Worm (Caenorhabditis elegans) whole organism, dauer: Measurements from ENCODE around the gene E02C12.19.
"Not testable (repeated sequence)": the region's sequence is repeated elsewhere in the genome, so short reads cannot be mapped to it uniquely, and the experiment has no call there.

ENCODE experiments used
- unc-62 ChIP-seq: sonication (generic microtip); optimal IDR thresholded peaks from 2 replicates; lab custom pipeline; 2017; ENCODE audit warnings: missing biosample characterization, missing genetic modification reagents, missing genetic modification characterization

E02C12.19 gene

DNA sequence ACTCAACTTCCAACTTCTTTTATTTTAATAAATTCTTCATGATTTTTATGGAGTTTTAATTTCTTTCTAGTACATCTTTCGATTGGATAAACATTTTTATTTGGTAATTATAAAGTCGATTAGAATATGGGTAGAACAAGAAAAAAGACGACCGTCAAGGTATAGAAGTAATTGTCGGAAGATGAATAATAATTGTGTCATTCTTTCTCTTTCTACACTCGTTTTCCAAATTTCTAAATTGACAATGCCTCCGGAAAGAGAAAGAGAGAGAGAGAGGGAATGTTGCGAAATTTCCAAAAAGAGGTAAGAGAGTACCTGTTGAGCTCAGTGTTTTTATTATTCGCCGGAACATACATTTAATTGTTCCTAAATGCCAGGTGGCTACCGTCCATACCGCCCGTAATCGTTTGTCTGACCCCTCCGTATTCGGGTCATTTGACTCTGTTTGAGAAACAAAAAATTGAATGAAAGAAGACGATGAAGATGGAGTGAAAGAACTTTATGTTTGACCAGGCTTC, 5.6 kb upstream of the E02C12.19 start, which contains the start of gene E02C12.12:
Gene E02C12.12, minus strand, starts transcription at position 468 of the 518 bp plus-strand sequence.
- no peak for TF ChIP-seq unc-62 (GFP tag; lab: Kevin White, UChicago)

ce11 chrV:9379808-9380207, 3.5 kb upstream of the E02C12.19 start, which contains the start of gene E02C12.11:
TSS of gene E02C12.11 (minus strand) at chrV:9379908.
- TF ChIP-seq unc-62 (GFP tag; lab: Kevin White, UChicago) = not testable (repeated sequence)

DNA sequence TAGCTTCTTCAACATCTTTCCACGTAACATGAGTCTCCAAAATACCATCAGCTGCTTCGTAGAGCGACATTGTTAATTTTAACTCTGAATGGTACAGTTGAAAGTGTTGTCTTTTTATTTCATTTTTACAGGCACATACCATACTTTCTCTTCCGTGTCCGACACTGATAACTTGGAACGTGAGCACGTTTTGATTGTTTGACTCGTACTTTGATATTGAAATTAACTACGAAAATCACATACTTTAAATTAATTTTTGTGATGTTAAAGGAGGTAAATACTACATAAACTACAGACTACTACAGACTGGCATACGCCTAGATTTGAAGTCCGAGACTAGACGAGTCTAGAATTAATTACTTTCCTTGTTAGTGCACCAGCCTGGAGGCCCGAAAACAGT, 2.0 kb upstream of the E02C12.19 start, which contains the start of gene E02C12.10:
Gene E02C12.10, minus strand, starts transcription at position 75 of the 400 bp plus-strand sequence.
- TF ChIP-seq unc-62 (GFP tag; lab: Kevin White, UChicago) = no peak

DNA sequence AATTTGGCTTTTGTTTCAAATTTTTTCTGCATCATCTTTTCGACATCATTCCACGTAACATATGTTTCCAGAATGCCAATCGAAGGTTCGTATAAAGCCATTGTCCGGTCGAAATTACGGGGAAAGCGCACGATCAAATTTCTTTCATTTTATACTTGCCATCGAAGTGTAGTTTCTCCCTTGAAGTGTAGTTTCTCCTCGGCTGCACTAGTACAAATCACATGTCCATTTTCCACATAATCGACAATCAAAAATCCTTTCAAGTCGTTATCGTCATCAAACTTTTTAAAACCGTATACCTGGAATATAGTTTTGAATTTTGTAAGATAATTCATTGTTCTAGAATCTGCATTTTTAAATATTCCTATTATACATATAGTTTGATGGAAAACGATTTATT, 939 bp downstream of the E02C12.19 start, which contains the start of gene E02C12.9:
Gene E02C12.9, minus strand, starts transcription at position 101 of the 400 bp plus-strand sequence.
- TF ChIP-seq unc-62 (GFP tag; lab: Kevin White, UChicago) = no peak

ce11 chrV:9373473-9373872, 2.8 kb downstream of the E02C12.19 start, which contains the start of gene E02C12.8:
TSS of gene E02C12.8 (minus strand) at chrV:9373613.
- TF ChIP-seq unc-62 (GFP tag; lab: Kevin White, UChicago) = no peak

- no peak for TF ChIP-seq unc-62 (GFP tag; lab: Kevin White, UChicago)
Measured at ce11 chrV:9370986-9371385, 5.3 kb downstream of the E02C12.19 start, which contains the start of gene E02C12.6. TSS of gene E02C12.6 (minus strand) at chrV:9371086.

DNA sequence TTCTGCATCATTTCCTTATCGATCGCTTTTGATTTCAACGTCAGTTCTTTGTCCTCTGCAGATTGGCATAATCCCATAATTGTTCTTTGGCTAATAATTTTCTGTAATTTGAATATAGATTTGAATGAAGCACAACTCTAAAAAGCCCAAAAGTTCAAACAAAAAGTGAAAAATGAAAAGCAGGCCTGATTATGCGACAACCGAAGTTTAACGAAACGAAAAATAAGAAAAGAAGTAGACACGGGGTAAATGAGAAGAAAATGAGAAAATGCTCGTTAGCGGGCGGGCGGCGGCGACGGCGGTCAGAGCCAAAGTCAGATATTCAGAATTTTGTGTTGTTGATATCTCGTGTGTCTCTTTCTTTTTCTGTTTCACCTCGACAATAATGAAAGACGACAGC, 16.6 kb downstream of the E02C12.19 start, which contains the start of gene gpa-3:
Gene gpa-3, minus strand, starts transcription at position 101 of the 400 bp plus-strand sequence.
- TF ChIP-seq unc-62 (GFP tag; lab: Kevin White, UChicago) = no peak

ce11 chrV:9356345-9356744, 20.0 kb downstream of the E02C12.19 start, which contains the start of gene ttr-49:
TSS of gene ttr-49 (minus strand) at chrV:9356515.
- TF ChIP-seq unc-62 (GFP tag; lab: Kevin White, UChicago) = no peak

DNA sequence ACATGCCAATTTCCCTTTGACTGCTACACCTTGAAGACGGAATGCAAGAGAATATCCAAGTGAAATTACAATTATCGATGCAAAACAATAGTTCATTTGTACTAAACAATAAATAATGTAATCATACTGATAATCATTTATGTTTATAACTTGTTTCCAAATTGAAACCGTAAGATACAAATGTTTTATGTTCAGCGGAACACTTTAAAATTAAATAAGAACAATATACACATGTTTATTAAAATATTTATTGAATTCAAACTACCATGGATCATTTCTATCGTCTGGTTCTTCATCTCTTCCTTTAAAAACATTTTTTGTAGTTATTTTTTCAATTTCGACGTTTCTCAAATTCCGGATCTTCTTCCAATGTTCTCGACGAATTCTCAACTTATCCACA, 20.9 kb downstream of the E02C12.19 start, which contains the start of gene ttr-40:
Gene ttr-40, minus strand, starts transcription at position 101 of the 400 bp plus-strand sequence.
- no peak for TF ChIP-seq unc-62 (GFP tag; lab: Kevin White, UChicago)

DNA sequence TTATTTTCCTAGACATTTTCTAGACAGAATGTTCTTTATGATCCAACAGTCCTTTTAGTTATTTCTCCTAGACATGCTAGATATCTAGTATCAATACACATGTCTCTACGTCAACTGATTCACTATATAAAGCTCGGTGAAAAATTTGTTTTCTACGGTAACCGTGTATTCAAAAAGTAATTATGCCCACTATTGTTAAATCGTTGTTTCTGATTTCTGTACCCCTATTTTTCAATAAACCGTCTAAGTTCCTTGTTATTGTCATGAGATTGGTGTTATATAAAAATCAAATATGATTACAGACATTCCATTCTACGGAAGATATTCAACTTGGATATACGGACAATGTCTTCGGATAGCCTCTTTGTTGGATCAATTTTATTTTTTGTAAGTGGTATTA, 23.4 kb downstream of the E02C12.19 start, which contains the start of gene srx-46:
Gene srx-46, plus strand, starts transcription at position 301 of the 400 bp plus-strand sequence.
- no peak for TF ChIP-seq unc-62 (GFP tag; lab: Kevin White, UChicago)

DNA sequence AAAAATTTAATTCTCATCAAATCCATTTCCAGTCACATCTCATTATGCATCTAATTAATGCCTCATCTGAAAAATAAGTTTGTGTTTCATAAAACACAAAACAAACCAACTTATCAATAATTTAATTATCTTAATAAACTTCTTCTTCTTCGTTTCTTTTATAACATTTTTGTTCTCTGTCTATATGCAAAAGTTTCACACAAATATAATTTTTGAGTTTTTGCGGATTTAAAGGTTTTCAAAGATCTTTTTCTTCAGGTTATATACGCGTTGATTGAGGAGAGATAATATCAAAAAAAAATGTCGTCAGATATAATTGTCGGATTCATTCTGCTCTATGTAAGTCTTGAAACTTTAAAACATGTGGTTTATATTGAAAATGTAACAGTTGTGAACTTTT, 26.6 kb downstream of the E02C12.19 start, which contains the start of gene srx-47:
Gene srx-47, plus strand, starts transcription at position 301 of the 400 bp plus-strand sequence.
- TF ChIP-seq unc-62 (GFP tag; lab: Kevin White, UChicago) = no peak

- no peak for TF ChIP-seq unc-62 (GFP tag; lab: Kevin White, UChicago)
Measured at ce11 chrV:9346804-9347203, 29.5 kb downstream of the E02C12.19 start, which contains the start of the genes K07B1.7 and try-5. TSS of gene K07B1.7 (minus strand) at chrV:9346962. TSS of gene try-5 (plus strand) at chrV:9347044.

ce11 chrV:9343629-9344624, 32.4 kb downstream of the E02C12.19 start, which contains the start of gene tos-1:
TSS of gene tos-1 (minus strand) at chrV:9344203.
- TF ChIP-seq unc-62 (GFP tag; lab: Kevin White, UChicago) = no peak

DNA sequence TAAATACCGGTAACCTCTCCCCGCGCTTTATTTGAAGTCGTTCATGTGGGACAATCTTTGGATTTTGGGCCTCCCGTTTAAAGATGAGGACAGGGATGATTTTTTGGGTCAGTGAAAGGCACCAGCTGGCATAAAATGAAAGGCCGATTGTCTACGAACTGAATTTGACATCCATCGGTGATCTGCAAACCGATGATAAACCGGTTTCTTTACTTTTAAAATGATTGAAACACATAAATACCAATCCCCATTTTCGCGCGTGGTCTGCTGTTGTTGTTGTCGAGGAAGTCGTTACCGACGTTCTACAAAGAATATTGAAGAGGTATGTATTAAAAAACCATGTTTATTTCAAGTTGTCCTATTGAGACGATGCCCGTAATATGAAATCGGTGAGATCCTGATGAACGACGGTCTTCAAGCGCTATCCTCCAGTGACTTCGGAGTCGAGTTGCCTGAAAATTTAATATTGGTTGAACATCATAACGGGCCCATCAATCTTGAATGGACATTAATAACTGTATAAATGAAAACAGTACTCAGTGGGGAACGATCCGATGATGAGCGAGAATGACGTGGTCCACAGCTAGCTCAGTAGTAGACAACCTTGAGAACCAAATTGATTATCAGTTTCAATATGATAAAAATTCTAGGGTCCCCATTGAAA, 33.2 kb downstream of the E02C12.19 start:
- no peak for TF ChIP-seq unc-62 (GFP tag; lab: Kevin White, UChicago)

ce11 chrV:9340318-9340717, 36.0 kb downstream of the E02C12.19 start:
- no peak for TF ChIP-seq unc-62 (GFP tag; lab: Kevin White, UChicago)
